Fruit fly (Drosophila melanogaster): Measurements from ENCODE around the gene CG8042.

CG8042 gene

DNA sequence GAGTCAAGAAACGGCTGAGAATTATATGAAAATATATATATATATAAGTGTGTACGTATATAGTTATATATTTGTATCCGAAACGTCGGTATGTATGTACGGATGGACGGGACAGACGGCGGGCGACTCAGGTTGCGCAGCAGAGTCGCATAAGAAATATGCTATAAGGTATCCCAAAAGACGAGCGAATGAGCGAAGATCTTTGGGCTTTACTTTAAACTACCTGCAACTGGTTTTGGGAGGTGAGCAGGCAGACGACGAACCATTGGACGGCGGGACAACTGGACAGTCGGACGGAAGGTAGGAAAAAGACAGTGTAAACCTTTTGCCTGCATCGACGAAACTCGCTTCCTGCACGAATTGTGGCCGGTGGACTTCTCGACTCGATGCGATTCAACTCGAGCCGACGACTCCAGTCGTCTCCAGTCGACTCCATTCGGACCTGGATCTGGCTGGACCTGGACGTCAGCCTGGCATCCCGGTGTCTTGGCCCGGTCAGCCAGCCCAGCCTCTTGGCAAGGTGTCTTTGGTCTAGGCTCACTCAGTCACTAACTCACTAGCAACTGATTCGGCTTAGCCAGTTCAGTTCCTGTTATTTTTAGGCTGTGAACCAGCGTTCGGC is 8.9 kb upstream of the CG8042 start:
- TF ChIP-seq ss (GFP tag; optimal IDR thresholded peaks at IDR 0.05) = peak; percentile 4 to 69
- TF ChIP-seq CG11902 (GFP tag; optimal IDR thresholded peaks at IDR 0.05) = no peak
- TF ChIP-seq Eip78C (GFP tag) = peak; percentile 28
- no peak for TF ChIP-seq CG1621 (tag; optimal IDR thresholded peaks at IDR 0.05)
- TF ChIP-seq CG6854 (GFP tag; optimal IDR thresholded peaks at IDR 0.05) = peak; percentile 8
- TF ChIP-seq dsx (GFP tag; optimal IDR thresholded peaks at IDR 0.05; ENCODE audit: poor library complexity, severe bottlenecking) = peak; percentile 16
- TF ChIP-seq svp (GFP tag) = no peak
- no peak for TF ChIP-seq Ets21C (GFP tag; optimal IDR thresholded peaks at IDR 0.05)

DNA sequence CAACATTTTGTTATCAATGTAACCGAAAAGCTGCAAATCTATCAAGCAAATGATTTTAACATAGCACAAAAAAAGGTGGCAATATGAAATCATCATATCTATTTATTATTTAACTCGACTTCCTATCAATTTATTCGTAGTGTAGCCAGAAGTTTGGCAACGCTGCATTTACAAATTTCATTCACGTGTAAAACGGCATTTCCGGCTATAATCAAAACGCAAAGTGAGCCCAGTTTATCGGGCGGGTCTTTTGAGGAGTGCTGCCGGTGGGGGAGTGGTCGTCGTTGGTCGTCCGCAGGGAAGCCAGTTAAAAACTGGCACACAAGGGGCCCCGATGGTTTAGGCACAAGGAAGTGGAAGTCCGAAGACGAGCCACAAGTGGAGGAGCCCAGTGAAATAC is 7.2 kb upstream of the CG8042 start:
- TF ChIP-seq CG6276 (GFP tag; optimal IDR thresholded peaks at IDR 0.05) (no peak), Eip78C (GFP tag) (peak; percentile 21)

DNA sequence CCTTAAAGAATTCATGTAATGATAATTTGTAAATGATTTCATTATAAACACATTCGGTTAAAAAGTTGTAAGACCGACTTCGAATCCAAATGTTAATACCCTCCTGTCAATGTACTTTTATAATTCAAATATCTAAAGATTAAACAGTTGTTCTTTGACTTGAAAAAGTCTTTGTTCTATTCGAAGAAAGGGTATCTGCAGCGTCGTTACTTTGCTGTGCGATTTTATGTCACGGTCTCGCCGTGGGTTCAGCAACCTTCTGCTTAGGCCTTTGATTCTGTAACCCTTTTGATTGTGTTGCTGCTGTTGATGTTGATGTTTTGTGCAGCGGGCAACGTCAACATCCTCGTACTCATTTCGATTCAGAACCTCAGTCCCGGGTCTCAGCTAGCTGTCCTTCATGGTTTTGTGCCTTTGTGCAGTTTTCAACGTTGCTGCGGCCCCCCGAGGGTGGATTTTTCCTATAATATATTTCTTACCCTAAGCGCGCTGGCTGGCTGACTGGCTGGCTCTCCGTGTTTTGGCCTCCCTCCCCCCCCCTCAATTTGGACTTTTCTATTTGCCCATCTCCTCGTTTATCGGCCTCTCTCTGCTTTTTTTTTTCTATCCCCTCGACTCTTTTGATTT is 6.5 kb upstream of the CG8042 start:
- no peak for TF ChIP-seq Smox (GFP tag; optimal IDR thresholded peaks at IDR 0.05)
- TF ChIP-seq CG6276 (GFP tag; optimal IDR thresholded peaks at IDR 0.05) = no peak
- peak; percentile 54 for TF ChIP-seq Eip78C (GFP tag)

DNA sequence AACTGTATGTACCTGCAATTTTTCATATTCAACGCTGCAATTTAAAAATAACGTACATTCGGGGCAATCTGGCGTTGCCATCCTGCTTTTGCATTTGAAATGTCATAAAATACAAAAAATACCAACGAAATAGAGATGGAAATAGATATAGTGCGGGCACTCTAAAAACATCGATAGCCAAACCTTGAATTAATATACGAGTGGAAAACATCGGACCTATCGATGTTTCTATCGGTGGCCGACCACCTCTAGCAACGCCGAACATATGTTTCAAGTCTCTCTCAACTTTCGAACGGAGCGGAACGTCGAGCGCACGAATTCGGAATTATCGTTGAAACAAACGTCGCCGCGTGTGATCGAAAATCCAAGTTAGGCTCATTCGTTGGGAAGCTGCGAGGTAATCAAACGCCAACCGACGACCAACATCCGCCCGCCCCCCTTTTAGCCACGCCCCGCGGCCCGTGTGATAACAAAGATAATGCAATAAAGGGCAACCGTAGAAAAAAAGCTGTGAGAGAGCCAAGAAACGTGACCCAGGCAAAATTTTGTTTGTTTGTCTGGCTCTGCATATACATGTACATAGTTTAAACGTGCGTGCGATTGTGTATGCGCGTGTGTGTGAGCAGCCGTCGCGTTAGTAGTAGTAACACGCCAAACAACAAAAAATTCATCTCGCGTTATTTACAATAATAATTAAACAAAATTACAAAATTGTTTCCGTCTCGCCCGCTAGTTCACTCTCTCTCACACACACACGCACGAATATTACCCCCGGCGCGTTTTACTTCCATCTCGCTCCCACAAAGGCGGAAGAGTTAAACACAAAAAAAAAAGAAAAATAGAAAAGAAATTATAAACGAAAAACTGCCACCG is 4.2 kb upstream of the CG8042 start, which contains the start of gene nmo:
TSS of gene nmo (plus strand) at position 270 of the 873 bp plus-strand sequence.
- TF ChIP-seq Ets21C (GFP tag; optimal IDR thresholded peaks at IDR 0.05) = no peak
- TF ChIP-seq CG15336 (GFP tag; IDR thresholded peaks at IDR 0.05) = no peak
- TF ChIP-seq esn (GFP tag; optimal IDR thresholded peaks at IDR 0.05) = peak; percentile 3
- TF ChIP-seq CG3919 (GFP tag; optimal IDR thresholded peaks at IDR 0.05) = peak; percentile 53
- no peak for TF ChIP-seq svp (GFP tag)
- no peak for TF ChIP-seq Gug (GFP tag; IDR thresholded peaks at IDR 0.05)
- TF ChIP-seq Eip78C (GFP tag) = peak; percentile 68
- TF ChIP-seq CG6854 (GFP tag; optimal IDR thresholded peaks at IDR 0.05) = peak; percentile 80
- no peak for TF ChIP-seq Hr38 (GFP tag; optimal IDR thresholded peaks at IDR 0.05)
- peak; percentile 8 for TF ChIP-seq CG31627 (GFP tag; optimal IDR thresholded peaks at IDR 0.05)
- no peak for TF ChIP-seq fd85E (GFP tag; optimal IDR thresholded peaks at IDR 0.05)
- peak; percentile 86 for TF ChIP-seq fkh (GFP tag; optimal IDR thresholded peaks at IDR 0.05)
- peak; percentile 21 to 64 for TF ChIP-seq ss (GFP tag; optimal IDR thresholded peaks at IDR 0.05)
- TF ChIP-seq cyc (GFP tag; optimal IDR thresholded peaks at IDR 0.05) = peak; percentile 44
- peak; percentile 24 for TF ChIP-seq dsx (GFP tag; optimal IDR thresholded peaks at IDR 0.05; ENCODE audit: poor library complexity, severe bottlenecking)
- TF ChIP-seq topi (GFP tag; optimal IDR thresholded peaks at IDR 0.05) = peak; percentile 39

DNA sequence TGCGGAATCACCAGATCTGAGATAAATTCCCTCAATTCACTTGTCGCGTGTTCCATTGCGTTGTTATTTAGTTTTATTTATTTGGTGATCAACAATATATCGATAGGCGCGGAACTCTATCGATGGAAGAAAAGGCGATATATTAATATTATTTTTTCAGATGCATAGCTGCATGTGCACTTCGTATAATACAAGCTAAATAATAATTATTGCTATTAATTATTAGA is 3.7 kb upstream of the CG8042 start, which contains the start of gene Pop4:
TSS of gene Pop4 (minus strand) at position 101 of the 227 bp plus-strand sequence.
- TF ChIP-seq fd59A (GFP tag; optimal IDR thresholded peaks at IDR 0.05) = no peak
- TF ChIP-seq Gug (GFP tag; IDR thresholded peaks at IDR 0.05) = no peak

DNA sequence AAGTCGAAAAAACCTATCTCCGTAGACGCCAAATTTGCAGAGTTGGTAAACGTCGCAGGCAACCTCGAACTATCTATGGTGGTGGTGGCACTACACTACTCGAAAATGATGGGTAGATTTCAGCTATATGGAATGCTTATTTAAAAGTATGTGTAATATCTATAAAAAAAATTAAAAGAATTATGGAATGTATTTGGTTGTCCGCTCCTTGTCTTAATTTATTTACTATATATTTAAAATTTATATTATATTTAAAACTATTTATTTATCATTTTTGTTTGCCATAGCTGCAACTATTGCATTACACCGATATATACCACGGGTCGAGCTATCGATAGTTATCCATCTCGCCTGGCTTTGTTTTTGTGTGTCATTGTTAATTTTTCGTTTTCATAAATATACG is 1.3 kb upstream of the CG8042 start, which contains the start of the genes HP4 and CG8209:
TSS of gene HP4 (minus strand) at position 74 of the 403 bp plus-strand sequence.
TSS of gene CG8209 (plus strand) at position 326 of the 403 bp plus-strand sequence.
- no peak for TF ChIP-seq Sox102F (GFP tag; optimal IDR thresholded peaks at IDR 0.05)
- peak; percentile 20 for TF ChIP-seq net (GFP tag; optimal IDR thresholded peaks at IDR 0.05)
- TF ChIP-seq CG11902 (GFP tag; optimal IDR thresholded peaks at IDR 0.05) = peak; percentile 71
- TF ChIP-seq CG1621 (tag; optimal IDR thresholded peaks at IDR 0.05) = peak; percentile 49
- TF ChIP-seq fd59A (GFP tag; optimal IDR thresholded peaks at IDR 0.05) = peak; percentile 36
- TF ChIP-seq CG8319 (GFP tag; optimal IDR thresholded peaks at IDR 0.05) = peak; percentile 74
- peak; percentile 70 for TF ChIP-seq Sox14 (GFP tag; optimal IDR thresholded peaks at IDR 0.05)
- TF ChIP-seq CG6808 (GFP tag; optimal IDR thresholded peaks at IDR 0.05) = no peak
- peak; percentile 84 for TF ChIP-seq achi (GFP tag; optimal IDR thresholded peaks at IDR 0.05)
- no peak for TF ChIP-seq pdm3 (GFP tag; optimal IDR thresholded peaks at IDR 0.05)
- TF ChIP-seq spab (GFP tag; optimal IDR thresholded peaks at IDR 0.05) = no peak
- TF ChIP-seq salr (GFP tag; optimal IDR thresholded peaks at IDR 0.05) = peak in 1 of 2 experiments; percentile 15
- peak; percentile 73 for TF ChIP-seq Met (GFP tag; optimal IDR thresholded peaks at IDR 0.05)
- TF ChIP-seq CG6163 (GFP tag; IDR thresholded peaks at IDR 0.05) = peak; percentile 70; the same call in 2 of the 3 replicates
- no peak for TF ChIP-seq dac (GFP tag; optimal IDR thresholded peaks at IDR 0.05)
- peak; percentile 79 for TF ChIP-seq CG3032 (tag; optimal IDR thresholded peaks at IDR 0.05)
- TF ChIP-seq Hr38 (GFP tag; optimal IDR thresholded peaks at IDR 0.05) = no peak
- peak; percentile 24 for TF ChIP-seq Ets21C (GFP tag; optimal IDR thresholded peaks at IDR 0.05)
- TF ChIP-seq CG16779 (tag; optimal IDR thresholded peaks at IDR 0.05) = no peak
- TF ChIP-seq Eip78C (GFP tag) = peak; percentile 91
- TF ChIP-seq Hr39 (GFP tag; optimal IDR thresholded peaks at IDR 0.05) = peak; percentile 1
- peak; percentile 64 for TF ChIP-seq Smox (GFP tag; optimal IDR thresholded peaks at IDR 0.05)
- TF ChIP-seq CG7368 (GFP tag; optimal IDR thresholded peaks at IDR 0.05) = peak; percentile 65
- TF ChIP-seq ss (GFP tag; optimal IDR thresholded peaks at IDR 0.05) = peak in 1 of 2 experiments; percentile 45

Measured in whole organism, prepupa.